Worm (Caenorhabditis elegans) whole organism, L3 larva: ENCODE measurements around the gene F54D5.9.

Source experiments
- ZK546.5 ChIP-seq: sonication (generic microtip); optimal IDR thresholded peaks from 2 replicates; lab custom pipeline; 2017; ENCODE audit warnings: missing biosample characterization, missing genetic modification characterization
- aly-2 ChIP-seq: fragments of 150-350 bp; optimal IDR thresholded peaks from 2 replicates; lab custom pipeline; 2014; ENCODE audit warnings: missing biosample characterization, missing genetic modification characterization
- ama-1 ChIP-seq: fragments of 150-350 bp; optimal IDR thresholded peaks from 2 replicates; lab custom pipeline; 2018
- ceh-16 ChIP-seq: sonication (generic microtip); optimal IDR thresholded peaks from 2 replicates; lab custom pipeline; 2017; ENCODE audit warnings: missing biosample characterization, missing genetic modification characterization
- ceh-28 ChIP-seq: fragments of 150-350 bp; optimal IDR thresholded peaks from 2 replicates; lab custom pipeline; 2014; ENCODE audit warnings: missing biosample characterization, missing genetic modification reagents, missing genetic modification characterization
- ceh-82 ChIP-seq: fragments of 150-350 bp; optimal IDR thresholded peaks from 2 replicates; lab custom pipeline; 2014; ENCODE audit warnings: missing biosample characterization, missing genetic modification characterization
- ceh-9 ChIP-seq: sonication (generic microtip); optimal IDR thresholded peaks from 2 replicates; lab custom pipeline; 2018; ENCODE audit warnings: missing biosample characterization, missing genetic modification characterization
- daf-12 ChIP-seq: fragments of 150-350 bp; optimal IDR thresholded peaks from 2 replicates; lab custom pipeline; 2014; ENCODE audit warnings: missing biosample characterization, missing genetic modification reagents, missing genetic modification characterization
- egl-27 ChIP-seq: sonication (generic microtip); optimal IDR thresholded peaks from 4 replicates; lab custom pipeline; 2017; ENCODE audit warnings: missing biosample characterization, missing genetic modification reagents, missing genetic modification characterization
- elt-2 ChIP-seq: sonication (generic microtip); optimal IDR thresholded peaks from 2 replicates; lab custom pipeline; 2016; ENCODE audit warnings: missing genetic modification reagents, mild to moderate bottlenecking, missing genetic modification characterization, missing compliant biosample characterization
- fkh-10 ChIP-seq: sonication (generic microtip); optimal IDR thresholded peaks from 2 replicates; lab custom pipeline; 2017; ENCODE audit warnings: missing biosample characterization, missing genetic modification reagents, missing genetic modification characterization
- fkh-2 ChIP-seq: fragments of 150-350 bp; optimal IDR thresholded peaks from 2 replicates; lab custom pipeline; 2014; ENCODE audit warnings: missing biosample characterization, missing genetic modification reagents, missing genetic modification characterization
- jun-1 ChIP-seq: fragments of 150-350 bp; optimal IDR thresholded peaks from 2 replicates; lab custom pipeline; 2014; ENCODE audit warnings: missing biosample characterization, missing genetic modification reagents, missing genetic modification characterization
- lin-39 ChIP-seq: fragments of 150-350 bp; optimal IDR thresholded peaks from 2 replicates; lab custom pipeline; 2018; ENCODE audit warnings: missing biosample characterization, missing genetic modification reagents, missing genetic modification characterization
- lsy-12 ChIP-seq: sonication (generic microtip); optimal IDR thresholded peaks from 2 replicates; lab custom pipeline; 2016; ENCODE audit warnings: mild to moderate bottlenecking, missing genetic modification characterization, missing compliant biosample characterization
- mml-1 ChIP-seq: fragments of 150-350 bp; sonication (generic microtip); optimal IDR thresholded peaks from 3 replicates; lab custom pipeline; 2014; ENCODE audit warnings: missing biosample characterization, missing genetic modification characterization
- nfya-1 ChIP-seq: sonication (generic microtip); optimal IDR thresholded peaks from 2 replicates; lab custom pipeline; 2017; ENCODE audit warnings: missing genetic modification characterization, mild to moderate bottlenecking, missing compliant biosample characterization, antibody characterized with exemption, moderate library complexity; ENCODE audit not compliant: insufficient read depth
- nhr-11 ChIP-seq: fragments of 150-350 bp; optimal IDR thresholded peaks from 2 replicates; lab custom pipeline; 2014; ENCODE audit warnings: missing biosample characterization, missing genetic modification characterization
- nhr-12 ChIP-seq: fragments of 150-350 bp; optimal IDR thresholded peaks from 2 replicates; lab custom pipeline; 2014; ENCODE audit warnings: missing biosample characterization, missing genetic modification characterization
- nhr-23 ChIP-seq: fragments of 150-350 bp; optimal IDR thresholded peaks from 2 replicates; lab custom pipeline; 2014; ENCODE audit warnings: missing biosample characterization, missing genetic modification reagents, missing genetic modification characterization
- nhr-237 ChIP-seq: fragments of 150-350 bp; optimal IDR thresholded peaks from 2 replicates; lab custom pipeline; 2014; ENCODE audit warnings: missing biosample characterization, missing genetic modification characterization
- nhr-25 ChIP-seq: sonication (generic microtip); optimal IDR thresholded peaks from 2 replicates; lab custom pipeline; 2017; ENCODE audit warnings: missing biosample characterization, missing genetic modification characterization
- nhr-28 ChIP-seq: fragments of 150-350 bp; optimal IDR thresholded peaks from 2 replicates; lab custom pipeline; 2014; ENCODE audit warnings: missing biosample characterization, missing genetic modification characterization
- nhr-43 ChIP-seq: sonication (generic microtip); optimal IDR thresholded peaks from 2 replicates; lab custom pipeline; 2016; ENCODE audit warnings: mild to moderate bottlenecking, missing genetic modification characterization, missing compliant biosample characterization; ENCODE audit not compliant: poor library complexity, severe bottlenecking
- nhr-76 ChIP-seq: fragments of 150-350 bp; sonication (generic microtip); optimal IDR thresholded peaks from 5 replicates; lab custom pipeline; 2014; ENCODE audit warnings: missing biosample characterization, missing genetic modification characterization
- pha-4 ChIP-seq: fragments of 150-350 bp; optimal IDR thresholded peaks from 2 replicates; lab custom pipeline; 2014; ENCODE audit warnings: missing biosample characterization, missing genetic modification reagents, missing genetic modification characterization
- pqm-1 ChIP-seq: fragments of 150-350 bp; optimal IDR thresholded peaks from 2 replicates; lab custom pipeline; 2017; ENCODE audit warnings: missing biosample characterization, missing genetic modification characterization, inconsistent platforms
- sea-2 ChIP-seq: fragments of 150-350 bp; sonication (generic microtip); optimal IDR thresholded peaks from 4 replicates; lab custom pipeline; 2014; ENCODE audit warnings: missing biosample characterization, missing genetic modification reagents, missing genetic modification characterization
- skn-1 ChIP-seq: fragments of 150-350 bp; optimal IDR thresholded peaks from 2 replicates; lab custom pipeline; 2014; ENCODE audit warnings: missing biosample characterization, missing genetic modification characterization
- snpc-4 ChIP-seq: fragments of 150-350 bp; optimal IDR thresholded peaks from 2 replicates; lab custom pipeline; 2014; ENCODE audit warnings: missing biosample characterization, missing genetic modification characterization
- unc-39 ChIP-seq: sonication (generic microtip); optimal IDR thresholded peaks from 4 replicates; lab custom pipeline; 2017; ENCODE audit warnings: missing biosample characterization, missing genetic modification characterization
- zag-1 ChIP-seq: fragments of 150-350 bp; optimal IDR thresholded peaks from 2 replicates; lab custom pipeline; 2014; ENCODE audit warnings: missing biosample characterization, missing genetic modification characterization
- ztf-11 ChIP-seq: fragments of 150-350 bp; optimal IDR thresholded peaks from 2 replicates; lab custom pipeline; 2014; ENCODE audit warnings: missing biosample characterization, missing genetic modification characterization

Gene F54D5.9

DNA sequence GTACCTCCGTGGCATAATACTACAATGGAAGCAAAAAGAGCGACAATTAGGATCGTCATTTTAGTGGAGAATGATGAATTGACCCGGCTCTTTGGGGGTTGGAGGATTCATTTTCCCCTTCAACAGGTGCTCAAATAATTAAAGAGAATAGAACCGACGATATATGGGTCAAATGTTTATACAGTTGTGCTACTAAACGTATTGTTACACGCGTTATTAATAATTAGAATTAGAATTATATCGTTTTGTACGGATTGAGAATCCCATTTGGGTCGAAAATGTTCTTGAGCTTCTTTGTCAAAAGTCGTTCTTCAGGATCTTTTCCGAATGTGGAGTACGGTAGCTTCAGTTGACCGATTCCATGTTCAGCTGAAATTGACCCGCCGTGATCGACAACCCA, 5.9 kb downstream of the F54D5.9 start, which contains the start of gene Y62F5A.9:
Y62F5A.9 (minus strand) TSS at position 101 of the 400 bp plus-strand sequence.
- TF ChIP-seq ceh-82 (tag; lab: Kevin White, UChicago) (no peak), nhr-11 (tag; lab: Kevin White, UChicago) (no peak), ZK546.5 (tag; lab: Kevin White, UChicago) (no peak), unc-39 (tag; lab: Kevin White, UChicago) (no peak), lin-39 (tag; lab: Kevin White, UChicago) (no peak)

DNA sequence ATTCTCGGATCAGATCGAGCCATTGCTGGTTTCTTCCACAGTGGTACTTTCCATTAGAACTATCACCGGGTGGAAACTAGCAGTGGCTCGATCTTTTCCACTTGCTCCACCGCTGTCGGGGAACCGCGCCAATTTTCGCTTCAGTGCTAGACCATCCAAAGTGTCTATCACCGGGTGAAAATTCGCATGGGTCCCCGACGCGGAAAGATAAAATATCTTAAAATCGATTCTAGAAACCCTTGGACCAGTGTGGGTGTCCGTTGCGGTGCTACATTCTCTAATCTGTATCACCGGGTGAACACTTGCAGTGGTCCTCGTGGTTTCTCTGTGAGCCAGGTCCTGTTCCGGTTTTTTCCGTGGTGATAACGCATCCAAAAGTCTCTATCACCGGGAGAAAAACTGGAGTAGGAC, 7.0 kb downstream of the F54D5.9 start:
- TF ChIP-seq nhr-23 (tag; lab: Kevin White, UChicago) = no peak
- TF ChIP-seq pha-4 (tag; lab: Kevin White, UChicago) = no peak

DNA sequence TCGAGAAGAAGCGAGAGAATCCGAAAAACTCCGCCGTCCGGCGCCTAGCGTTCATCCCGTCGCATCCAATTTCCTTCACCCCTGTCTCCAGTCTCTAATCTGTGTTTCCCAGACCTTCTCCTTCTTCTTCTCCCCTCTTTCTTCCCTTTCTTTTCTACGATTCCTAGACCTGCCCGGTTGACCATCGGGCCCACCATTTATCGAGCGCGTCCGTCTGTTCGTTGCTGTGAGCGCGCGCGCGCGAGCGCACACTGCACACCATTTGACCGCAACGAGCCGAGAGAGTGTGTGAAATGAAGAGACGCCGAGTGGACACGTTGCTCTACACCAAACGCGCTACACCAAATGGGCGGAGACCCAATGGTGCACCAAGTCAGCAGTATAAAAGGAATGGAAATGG, 7.5 kb downstream of the F54D5.9 start:
- TF ChIP-seq nhr-23 (tag; lab: Kevin White, UChicago) (peak; percentile 15), fkh-2 (no peak)

ce11 chrII:11536505-11536904, 8.1 kb downstream of the F54D5.9 start:
- TF ChIP-seq aly-2 (tag; lab: Kevin White, UChicago) (no peak), nhr-12 (tag; lab: Kevin White, UChicago) (no peak), ZK546.5 (tag; lab: Kevin White, UChicago) (no peak), nhr-11 (tag; lab: Kevin White, UChicago) (no peak), lsy-12 (tag; lab: Kevin White, UChicago) (no peak), nhr-43 (tag; lab: Kevin White, UChicago) (no peak), lin-39 (tag; lab: Kevin White, UChicago) (no peak), nhr-25 (tag; lab: Kevin White, UChicago) (no peak), nhr-76 (tag; lab: Kevin White, UChicago) (no peak), ceh-28 (tag; lab: Kevin White, UChicago) (no peak), daf-12 (tag; lab: Kevin White, UChicago) (no peak), ztf-11 (tag; lab: Kevin White, UChicago) (no peak), ceh-9 (tag; lab: Kevin White, UChicago) (no peak), jun-1 (no peak)

ce11 chrII:11535924-11536323, 8.7 kb downstream of the F54D5.9 start:
- no peak for TF ChIP-seq nfya-1 (tag; lab: Kevin White, UChicago)
- no peak for TF ChIP-seq nhr-28 (tag; lab: Kevin White, UChicago)
- no peak for TF ChIP-seq sea-2 (GFP tag; lab: Kevin White, UChicago)
- no peak for TF ChIP-seq lin-39 (tag; lab: Kevin White, UChicago)
- no peak for TF ChIP-seq egl-27
- no peak for TF ChIP-seq nhr-43 (tag; lab: Kevin White, UChicago)
- no peak for TF ChIP-seq fkh-10 (GFP tag; lab: Kevin White, UChicago)
- no peak for TF ChIP-seq pqm-1 (tag; lab: Kevin White, UChicago)
- no peak for TF ChIP-seq nhr-11 (tag; lab: Kevin White, UChicago)

ce11 chrII:11535429-11535828, 9.2 kb downstream of the F54D5.9 start:
- TF ChIP-seq ZK546.5 (tag; lab: Kevin White, UChicago) (no peak), ceh-82 (tag; lab: Kevin White, UChicago) (no peak), ceh-9 (tag; lab: Kevin White, UChicago) (no peak), skn-1 (tag; lab: Kevin White, UChicago) (no peak), zag-1 (tag; lab: Kevin White, UChicago) (no peak), egl-27 (no peak), elt-2 (tag; lab: Kevin White, UChicago) (no peak), ceh-16 (tag; lab: Kevin White, UChicago) (no peak), ztf-11 (tag; lab: Kevin White, UChicago) (no peak), mml-1 (tag; lab: Kevin White, UChicago) (no peak), sea-2 (GFP tag; lab: Kevin White, UChicago) (no peak), ama-1 (lab: Kevin White, UChicago) (no peak), fkh-2 (no peak), nhr-237 (tag; lab: Kevin White, UChicago) (no peak), snpc-4 (no peak)
